Fruit fly (Drosophila melanogaster) whole organism, embryonic: ENCODE results near the gene CG5003.

Source experiments
- Adf1 ChIP-seq: fragments of 200-800 bp; sonication (Bioruptor generic); IDR thresholded peaks from 2 replicates; pipeline ENCODE4 v1.3.6; 2022; ENCODE audit warnings: missing biosample characterization, missing genetic modification characterization
- Atf6 ChIP-seq: fragments of 200-800 bp; sonication (Bioruptor generic); IDR thresholded peaks from 2 replicates; pipeline ENCODE4 v1.3.6; 2022; ENCODE audit warnings: missing biosample characterization, missing genetic modification characterization
- Awh ChIP-seq: fragments of 200-800 bp; sonication (Bioruptor generic); IDR thresholded peaks from 2 replicates; pipeline ENCODE4, ENCODE4 v1.3.6; 2022; ENCODE audit warnings: missing biosample characterization, missing genetic modification characterization
- CG10274 ChIP-seq: fragments of 200-800 bp; sonication (Bioruptor generic); optimal IDR thresholded peaks from 3 replicates; lab custom pipeline; 2017; ENCODE audit warnings: missing biosample characterization, mild to moderate bottlenecking, missing genetic modification characterization
- CG11085 ChIP-seq: fragments of 200-800 bp; sonication (Bioruptor generic); IDR thresholded peaks from 2 replicates; pipeline ENCODE4 v1.3.6; 2022; ENCODE audit warnings: missing biosample characterization, missing genetic modification characterization
- CG11456 ChIP-seq: fragments of 200-800 bp; sonication (Bioruptor generic); IDR thresholded peaks from 3 replicates; pipeline ENCODE4 v1.3.6; 2022; ENCODE audit warnings: missing biosample characterization, missing genetic modification characterization
- CG11696 ChIP-seq: fragments of 200-800 bp; sonication (Bioruptor generic); IDR thresholded peaks from 2 replicates; pipeline ENCODE4 v1.3.6; 2022; ENCODE audit warnings: missing biosample characterization, missing genetic modification characterization
- CG12299 ChIP-seq: fragments of 200-800 bp; sonication (Bioruptor generic); optimal IDR thresholded peaks from 2 replicates; lab custom pipeline; 2018; ENCODE audit warnings: missing biosample characterization, mild to moderate bottlenecking, missing genetic modification characterization
- CG12942 ChIP-seq: fragments of 200-800 bp; sonication (Bioruptor generic); optimal IDR thresholded peaks from 3 replicates; lab custom pipeline; 2016; ENCODE audit warnings: missing biosample characterization, missing genetic modification characterization
- CG13123 ChIP-seq: fragments of 200-800 bp; sonication (Bioruptor generic); optimal IDR thresholded peaks from 2 replicates; lab custom pipeline; 2016; ENCODE audit warnings: missing biosample characterization, missing genetic modification characterization
- CG13894 ChIP-seq: fragments of 200-800 bp; sonication (Bioruptor generic); optimal IDR thresholded peaks from 3 replicates; lab custom pipeline; 2018; ENCODE audit warnings: missing biosample characterization, mild to moderate bottlenecking, missing genetic modification characterization, moderate library complexity
- CG14860 ChIP-seq: fragments of 200-800 bp; sonication (Bioruptor generic); IDR thresholded peaks from 3 replicates; pipeline ENCODE4 v1.3.6; 2022; ENCODE audit warnings: missing biosample characterization, missing genetic modification characterization; ENCODE audit not compliant: partially characterized antibody
- CG15601 ChIP-seq: fragments of 200-800 bp; sonication (Bioruptor generic); optimal IDR thresholded peaks from 3 replicates; lab custom pipeline; 2019; ENCODE audit warnings: missing biosample characterization, mild to moderate bottlenecking, missing genetic modification characterization, moderate library complexity
- CG17361 ChIP-seq: fragments of 200-800 bp; sonication (Bioruptor generic); IDR thresholded peaks from 3 replicates; pipeline ENCODE4 v1.3.6; 2022; ENCODE audit warnings: missing biosample characterization, missing genetic modification characterization
- CG2120 ChIP-seq: fragments of 200-800 bp; sonication (Bioruptor generic); optimal IDR thresholded peaks from 3 replicates; lab custom pipeline; 2016; ENCODE audit warnings: missing biosample characterization, missing genetic modification characterization
- CG2129 ChIP-seq: fragments of 200-800 bp; sonication (Bioruptor generic); IDR thresholded peaks from 2 replicates; pipeline ENCODE4 v1.3.6; 2022; ENCODE audit warnings: missing biosample characterization, missing genetic modification characterization; ENCODE audit not compliant: partially characterized antibody
- CG2199 ChIP-seq: fragments of 200-800 bp; sonication (Bioruptor generic); IDR thresholded peaks from 3 replicates; pipeline ENCODE4 v1.3.6; 2022; ENCODE audit warnings: missing biosample characterization, missing genetic modification characterization
- CG2889 ChIP-seq: fragments of 200-800 bp; sonication (Bioruptor generic); IDR thresholded peaks from 3 replicates; pipeline ENCODE4 v1.3.6; 2022; ENCODE audit warnings: missing biosample characterization, missing genetic modification characterization
- CG30403 ChIP-seq: fragments of 200-800 bp; sonication (Bioruptor generic); optimal IDR thresholded peaks from 3 replicates; lab custom pipeline; 2016; ENCODE audit warnings: missing biosample characterization, missing genetic modification characterization
- CG31224 ChIP-seq: fragments of 200-800 bp; sonication (Bioruptor generic); IDR thresholded peaks from 2 replicates; pipeline ENCODE4 v1.3.6; 2022; ENCODE audit warnings: missing biosample characterization, missing genetic modification characterization
- CG4360 ChIP-seq: fragments of 200-800 bp; sonication (Bioruptor generic); IDR thresholded peaks from 2 replicates; pipeline ENCODE4 v1.3.6; 2022; ENCODE audit warnings: missing biosample characterization, missing genetic modification characterization
- CG7271 ChIP-seq: fragments of 200-800 bp; sonication (Bioruptor generic); optimal IDR thresholded peaks from 2 replicates; lab custom pipeline; 2018; ENCODE audit warnings: missing biosample characterization, mild to moderate bottlenecking, missing genetic modification characterization, moderate library complexity
- CG8290 ChIP-seq, 3 experiments: fragments of 200-800 bp; sonication (Bioruptor generic); optimal IDR thresholded peaks; 2 replicates each; lab custom pipeline; 2016 to 2019; ENCODE audit warnings: missing biosample characterization in 3 of 3, missing genetic modification characterization in 3 of 3, mild to moderate bottlenecking in 2 of 3, moderate library complexity in 1 of 3
- CG9797 ChIP-seq: fragments of 200-800 bp; sonication (Bioruptor generic); optimal IDR thresholded peaks from 3 replicates; lab custom pipeline; 2018; ENCODE audit warnings: missing biosample characterization, mild to moderate bottlenecking, missing genetic modification characterization
- Dek ChIP-seq: fragments of 200-800 bp; sonication (Bioruptor generic); optimal IDR thresholded peaks from 3 replicates; lab custom pipeline; 2019; ENCODE audit warnings: missing biosample characterization, mild to moderate bottlenecking, missing genetic modification characterization, moderate library complexity
- HLH3B ChIP-seq: fragments of 200-800 bp; sonication (Bioruptor generic); IDR thresholded peaks from 2 replicates; pipeline ENCODE4 v1.3.6; 2022; ENCODE audit warnings: missing biosample characterization, missing genetic modification characterization
- HLH54F ChIP-seq: fragments of 200-800 bp; sonication (Bioruptor generic); optimal IDR thresholded peaks from 3 replicates; lab custom pipeline; 2016; ENCODE audit warnings: missing biosample characterization, missing genetic modification characterization
- HmgZ ChIP-seq: fragments of 200-800 bp; sonication (Bioruptor generic); optimal IDR thresholded peaks from 2 replicates; lab custom pipeline; 2018; ENCODE audit warnings: missing biosample characterization, mild to moderate bottlenecking, missing genetic modification characterization
- Jarid2 ChIP-seq: fragments of 200-800 bp; sonication (Bioruptor generic); optimal IDR thresholded peaks from 3 replicates; lab custom pipeline; 2017; ENCODE audit warnings: mild to moderate bottlenecking, missing biosample characterization, missing genetic modification reagents, missing genetic modification characterization
- Ravus ChIP-seq: fragments of 200-800 bp; sonication (Bioruptor generic); IDR thresholded peaks from 2 replicates; pipeline ENCODE4 v1.3.6; 2022; ENCODE audit warnings: missing biosample characterization, missing genetic modification characterization
- Xbp1 ChIP-seq: fragments of 200-800 bp; sonication (Bioruptor generic); optimal IDR thresholded peaks from 3 replicates; lab custom pipeline; 2016; ENCODE audit warnings: missing biosample characterization, mild to moderate bottlenecking, missing genetic modification characterization
- al ChIP-seq: fragments of 200-800 bp; sonication (Bioruptor generic); IDR thresholded peaks from 2 replicates; pipeline ENCODE4 v1.3.6; 2022; ENCODE audit warnings: missing biosample characterization, missing genetic modification characterization
- bsh ChIP-seq, 2 experiments: fragments of 200-800 bp; sonication (Bioruptor generic); optimal IDR thresholded peaks; 2 replicates each; lab custom pipeline; 2017 to 2018; ENCODE audit warnings: mild to moderate bottlenecking in 2 of 2, missing biosample characterization in 2 of 2, missing genetic modification characterization in 2 of 2, moderate library complexity in 1 of 2
- crol ChIP-seq: fragments of 200-800 bp; sonication (Bioruptor generic); IDR thresholded peaks from 2 replicates; pipeline ENCODE4 v1.3.6; 2022; ENCODE audit warnings: missing biosample characterization, missing genetic modification characterization
- crp ChIP-seq, 2 experiments: fragments of 200-800 bp; sonication (Bioruptor generic); optimal IDR thresholded peaks; 2 replicates in 1 of 2; 3 replicates in 1 of 2; lab custom pipeline; 2017; ENCODE audit warnings: missing biosample characterization in 2 of 2, missing genetic modification characterization in 2 of 2, mild to moderate bottlenecking in 1 of 2, moderate library complexity in 1 of 2
- dan ChIP-seq: fragments of 200-800 bp; sonication (Bioruptor generic); IDR thresholded peaks from 2 replicates; pipeline ENCODE4 v1.3.6; 2022; ENCODE audit warnings: missing biosample characterization, missing genetic modification characterization
- disco-r ChIP-seq: fragments of 200-800 bp; sonication (Bioruptor generic); optimal IDR thresholded peaks from 2 replicates; lab custom pipeline; 2016; ENCODE audit warnings: missing biosample characterization, missing genetic modification characterization
- en ChIP-seq: fragments of 200-800 bp; sonication (Bioruptor generic); optimal IDR thresholded peaks from 2 replicates; lab custom pipeline; 2016; ENCODE audit warnings: missing biosample characterization, missing genetic modification characterization
- fd96Cb ChIP-seq: fragments of 200-800 bp; sonication (Bioruptor generic); optimal IDR thresholded peaks from 2 replicates; lab custom pipeline; 2018; ENCODE audit warnings: missing biosample characterization, mild to moderate bottlenecking, missing genetic modification characterization, moderate library complexity
- fru ChIP-seq: fragments of >200 bp; optimal IDR thresholded peaks from 2 replicates; lab custom pipeline; 2017
- gem ChIP-seq: fragments of 200-800 bp; sonication (Bioruptor generic); optimal IDR thresholded peaks from 2 replicates; lab custom pipeline; 2019; ENCODE audit warnings: missing biosample characterization, mild to moderate bottlenecking, missing genetic modification characterization, moderate library complexity
- grn ChIP-seq: fragments of 200-800 bp; sonication (Bioruptor generic); optimal IDR thresholded peaks from 3 replicates; lab custom pipeline; 2017; ENCODE audit warnings: missing biosample characterization, missing genetic modification characterization
- gro ChIP-seq: fragments of 200-800 bp; sonication (Bioruptor generic); optimal IDR thresholded peaks from 2 replicates; lab custom pipeline; 2016; ENCODE audit warnings: missing biosample characterization, missing genetic modification characterization
- kni ChIP-seq: fragments of 200-800 bp; sonication (Bioruptor generic); optimal IDR thresholded peaks from 3 replicates; lab custom pipeline; 2017; ENCODE audit warnings: mild to moderate bottlenecking, missing biosample characterization, missing genetic modification reagents, missing genetic modification characterization
- nom ChIP-seq: fragments of 200-800 bp; sonication (Bioruptor generic); optimal IDR thresholded peaks from 2 replicates; lab custom pipeline; 2017; ENCODE audit warnings: missing biosample characterization, missing genetic modification characterization, mild to moderate bottlenecking, moderate library complexity, missing genetic modification reagents
- pita ChIP-seq: fragments of 200-800 bp; sonication (Bioruptor generic); optimal IDR thresholded peaks from 2 replicates; lab custom pipeline; 2017; ENCODE audit warnings: missing biosample characterization, mild to moderate bottlenecking, missing genetic modification characterization
- run ChIP-seq: fragments of 200-800 bp; sonication (Bioruptor generic); optimal IDR thresholded peaks from 3 replicates; lab custom pipeline; 2018; ENCODE audit warnings: missing biosample characterization, mild to moderate bottlenecking, missing genetic modification characterization
- slou ChIP-seq: fragments of 200-800 bp; sonication (Bioruptor generic); optimal IDR thresholded peaks from 3 replicates; lab custom pipeline; 2016; ENCODE audit warnings: missing biosample characterization, missing genetic modification characterization
- tgo ChIP-seq: fragments of 200-800 bp; sonication (Bioruptor generic); IDR thresholded peaks from 3 replicates; pipeline ENCODE4 v1.3.6; 2022; ENCODE audit warnings: missing biosample characterization, missing genetic modification characterization
- tio ChIP-seq: fragments of 200-800 bp; sonication (Bioruptor generic); optimal IDR thresholded peaks from 2 replicates; lab custom pipeline; 2017; ENCODE audit warnings: missing biosample characterization, missing genetic modification characterization, inconsistent platforms
- unpg ChIP-seq: fragments of 200-800 bp; sonication (Bioruptor generic); optimal IDR thresholded peaks from 3 replicates; lab custom pipeline; 2018; ENCODE audit warnings: missing biosample characterization, mild to moderate bottlenecking, missing genetic modification characterization, moderate library complexity
- zfh1 ChIP-seq: fragments of 200-800 bp; sonication (Bioruptor generic); IDR thresholded peaks from 3 replicates; pipeline ENCODE4 v1.3.6; 2022; ENCODE audit warnings: missing biosample characterization, missing genetic modification characterization

CG5003 gene

dm6 chr3R:27919385-27919789, 3.1 kb upstream of the CG5003 start, which contains the start of gene Boh1 (continued):
- TF ChIP-seq Dek (tag; lab: Kevin White, UChicago): peak; percentile 28
- TF ChIP-seq CG11696 (GFP tag; lab: Robert Waterston, UW): no peak
- TF ChIP-seq nom: no peak
- TF ChIP-seq CG31224 (GFP tag; lab: Robert Waterston, UW): no peak
- no peak for TF ChIP-seq kni
- TF ChIP-seq Atf6 (GFP tag; lab: Robert Waterston, UW): no peak
- TF ChIP-seq dan (GFP tag; lab: Robert Waterston, UW): no peak
- no peak for TF ChIP-seq Awh (GFP tag; lab: Robert Waterston, UW)
- no peak for TF ChIP-seq pita (GFP tag; lab: Kevin White, UChicago)
- TF ChIP-seq CG30403: peak; percentile 37
- no peak for TF ChIP-seq CG10274 (GFP tag; lab: Kevin White, UChicago)
- no peak for TF ChIP-seq CG4360
- no peak for TF ChIP-seq CG2889 (GFP tag; lab: Robert Waterston, UW)
- TF ChIP-seq al: no peak
- TF ChIP-seq fd96Cb: no peak
- no peak for TF ChIP-seq CG7271 (tag; lab: Kevin White, UChicago)
- TF ChIP-seq CG13894 (tag; lab: Kevin White, UChicago): no peak
- TF ChIP-seq gro (GFP tag; lab: Kevin White, UChicago): no peak
- no peak for TF ChIP-seq en (GFP tag; lab: Kevin White, UChicago)
- TF ChIP-seq CG17361 (GFP tag; lab: Robert Waterston, UW): peak; percentile 69; the same call in 2 of the 3 replicates
- TF ChIP-seq fru (lab: Kevin White, UChicago): no peak
- no peak for TF ChIP-seq CG8290 (GFP tag; optimal IDR thresholded peaks at IDR 0.05; lab: Kevin White, UChicago)
- no peak for TF ChIP-seq CG8290 (tag; optimal IDR thresholded peaks at IDR 0.05; lab: Kevin White, UChicago)
- TF ChIP-seq crp (GFP tag; optimal IDR thresholded peaks at IDR 0.05; lab: Kevin White, UChicago): no peak
- no peak for TF ChIP-seq Ravus (GFP tag; lab: Robert Waterston, UW)
- no peak for TF ChIP-seq Adf1 (GFP tag; lab: Robert Waterston, UW)
- no peak for TF ChIP-seq CG11456 (GFP tag; lab: Robert Waterston, UW)
- no peak for TF ChIP-seq bsh (GFP tag; optimal IDR thresholded peaks at IDR 0.05; lab: Kevin White, UChicago)
- TF ChIP-seq Jarid2: no peak
- no peak for TF ChIP-seq CG9797 (GFP tag; lab: Kevin White, UChicago)
- TF ChIP-seq grn (GFP tag; lab: Kevin White, UChicago): no peak
- no peak for TF ChIP-seq HLH3B (GFP tag; lab: Robert Waterston, UW)
- TF ChIP-seq CG12942 (GFP tag; lab: Kevin White, UChicago): no peak
- TF ChIP-seq CG11085 (GFP tag; lab: Robert Waterston, UW): no peak
- no peak for TF ChIP-seq CG2199 (GFP tag; lab: Robert Waterston, UW)
- TF ChIP-seq slou: no peak
- no peak for TF ChIP-seq tio (GFP tag; lab: Kevin White, UChicago)
- no peak for TF ChIP-seq crol (GFP tag; lab: Robert Waterston, UW)
- TF ChIP-seq zfh1 (GFP tag; lab: Robert Waterston, UW): no peak
- TF ChIP-seq gem (tag; lab: Kevin White, UChicago): peak; percentile 54
- peak; percentile 34 for TF ChIP-seq HmgZ
- peak; percentile 10 for TF ChIP-seq Xbp1
- TF ChIP-seq HLH54F (GFP tag; lab: Kevin White, UChicago): no peak
- peak; percentile 21 for TF ChIP-seq unpg (GFP tag; lab: Kevin White, UChicago)
- TF ChIP-seq CG15601 (tag; lab: Kevin White, UChicago): peak; percentile 32
- TF ChIP-seq CG2129 (GFP tag; lab: Robert Waterston, UW): no peak
- TF ChIP-seq CG12299 (tag; lab: Kevin White, UChicago): peak; percentile 15
- TF ChIP-seq disco-r (GFP tag; lab: Kevin White, UChicago): no peak
- TF ChIP-seq run (tag; lab: Kevin White, UChicago): no peak
- peak; percentile 24; the same call in 1 of the 3 replicates for TF ChIP-seq tgo (GFP tag; lab: Robert Waterston, UW)
- TF ChIP-seq CG2120 (GFP tag; lab: Kevin White, UChicago): peak; percentile 3
- no peak for TF ChIP-seq CG14860 (GFP tag; lab: Robert Waterston, UW)
- TF ChIP-seq CG13123 (GFP tag; lab: Kevin White, UChicago): no peak
